Worm (Caenorhabditis elegans): ENCODE data around the gene F11A5.13.

The F11A5.13 gene

ce11 chrV:16183357-16183756 is 43.1 kb downstream of the F11A5.13 start, which contains the start of gene srz-14:
Gene srz-14 (plus strand): TSS chrV:16183657.
- TF ChIP-seq hmg-11 (tag; optimal IDR thresholded peaks at IDR 0.05) (no peak), tbx-2 (tag; optimal IDR thresholded peaks at IDR 0.05) (no peak), nhr-25 (tag; optimal IDR thresholded peaks at IDR 0.05) (no peak), nhr-67 (tag; optimal IDR thresholded peaks at IDR 0.05) (no peak), nhr-237 (tag; optimal IDR thresholded peaks at IDR 0.05) (no peak)

- TF ChIP-seq nhr-76 (tag; optimal IDR thresholded peaks at IDR 0.05) (no peak), egl-5 (tag; optimal IDR thresholded peaks at IDR 0.05) (no peak), nhr-25 (tag; optimal IDR thresholded peaks at IDR 0.05) (no peak), snpc-4 (tag; optimal IDR thresholded peaks at IDR 0.05) (no peak), pqm-1 (tag; optimal IDR thresholded peaks at IDR 0.05) (no peak), skn-1 (tag; optimal IDR thresholded peaks at IDR 0.05) (no peak), zag-1 (tag; optimal IDR thresholded peaks at IDR 0.05) (no peak), R02D3.7 (tag; optimal IDR thresholded peaks at IDR 0.05) (no peak), elt-3 (tag; optimal IDR thresholded peaks at IDR 0.05) (no peak), fkh-2 (tag; optimal IDR thresholded peaks at IDR 0.05) (no peak)
Observed at ce11 chrV:16182918-16183317, 43.6 kb downstream of the F11A5.13 start, which contains the start of gene srh-277. Gene srh-277 (plus strand): TSS chrV:16183218.

- no peak for TF ChIP-seq lsy-12 (tag; optimal IDR thresholded peaks at IDR 0.05)
- no peak for TF ChIP-seq sea-2 (GFP tag; optimal IDR thresholded peaks at IDR 0.05)
- no peak for TF ChIP-seq egl-27 (tag; optimal IDR thresholded peaks at IDR 0.05)
- TF ChIP-seq pha-4 (tag; optimal IDR thresholded peaks at IDR 0.05) = no peak
- no peak for TF ChIP-seq fkh-10 (GFP tag; optimal IDR thresholded peaks at IDR 0.05)
- no peak for TF ChIP-seq ztf-11 (tag; optimal IDR thresholded peaks at IDR 0.05)
- TF ChIP-seq ztf-4 (tag; optimal IDR thresholded peaks at IDR 0.05) = no peak
- TF ChIP-seq unc-62 (GFP tag; optimal IDR thresholded peaks at IDR 0.05) = no peak
- TF ChIP-seq ceh-28 (tag; optimal IDR thresholded peaks at IDR 0.05) = no peak
- TF ChIP-seq ZK546.5 (tag; optimal IDR thresholded peaks at IDR 0.05) = no peak
- no peak for TF ChIP-seq daf-12 (tag; optimal IDR thresholded peaks at IDR 0.05)
- no peak for TF ChIP-seq ceh-9 (tag; optimal IDR thresholded peaks at IDR 0.05)
- TF ChIP-seq snpc-4 (tag; optimal IDR thresholded peaks at IDR 0.05) = no peak
- TF ChIP-seq nhr-11 (tag; optimal IDR thresholded peaks at IDR 0.05) = no peak
- no peak for TF ChIP-seq pqm-1 (tag; optimal IDR thresholded peaks at IDR 0.05)
Observed at ce11 chrV:16182110-16182509, 44.4 kb downstream of the F11A5.13 start, which contains the start of gene srz-13. Gene srz-13 (plus strand): TSS chrV:16182410.

- TF ChIP-seq lin-15B (tag; optimal IDR thresholded peaks at IDR 0.05) (no peak), tbx-2 (tag; optimal IDR thresholded peaks at IDR 0.05) (no peak), snpc-4 (tag; optimal IDR thresholded peaks at IDR 0.05) (no peak), egl-27 (tag; optimal IDR thresholded peaks at IDR 0.05) (no peak), aly-2 (tag; optimal IDR thresholded peaks at IDR 0.05) (no peak), daf-12 (tag; optimal IDR thresholded peaks at IDR 0.05) (no peak), ama-1 (optimal IDR thresholded peaks at IDR 0.05) (no peak), lsy-12 (tag; optimal IDR thresholded peaks at IDR 0.05) (no peak), hmg-11 (tag; optimal IDR thresholded peaks at IDR 0.05) (no peak), nhr-23 (tag; optimal IDR thresholded peaks at IDR 0.05) (no peak), fkh-10 (GFP tag; optimal IDR thresholded peaks at IDR 0.05) (no peak), mml-1 (tag; optimal IDR thresholded peaks at IDR 0.05) (no peak)
Observed at ce11 chrV:16180350-16180749, 46.1 kb downstream of the F11A5.13 start, which contains the start of gene str-106. Gene str-106 (plus strand): TSS chrV:16180650.

All from whole organism, L3 larva.